Fruit fly (Drosophila melanogaster) whole organism, embryonic: ENCODE measurements around the gene RapGAP1.

Experiments used
- Adf1 ChIP-seq: fragments of 200-800 bp; sonication (Bioruptor generic); IDR thresholded peaks from 2 replicates; pipeline ENCODE4 v1.3.6; 2022; ENCODE audit warnings: missing biosample characterization, missing genetic modification characterization
- CG10267 ChIP-seq: fragments of 200-800 bp; sonication (Bioruptor generic); optimal IDR thresholded peaks from 2 replicates; lab custom pipeline; 2018; ENCODE audit warnings: missing biosample characterization, mild to moderate bottlenecking, missing genetic modification characterization, moderate library complexity
- CG12744 ChIP-seq: fragments of 200-800 bp; sonication (Bioruptor generic); optimal IDR thresholded peaks from 2 replicates; lab custom pipeline; 2016; ENCODE audit warnings: missing biosample characterization, missing genetic modification characterization
- CG16779 ChIP-seq: fragments of 200-800 bp; sonication (Bioruptor generic); IDR thresholded peaks from 2 replicates; pipeline ENCODE4 v1.3.6; 2022; ENCODE audit warnings: missing biosample characterization, missing genetic modification characterization
- CG17359 ChIP-seq: fragments of 200-800 bp; sonication (Bioruptor generic); optimal IDR thresholded peaks from 3 replicates; lab custom pipeline; 2018; ENCODE audit warnings: missing biosample characterization, mild to moderate bottlenecking, missing genetic modification characterization, moderate library complexity
- CG17568 ChIP-seq: fragments of 200-800 bp; sonication (Bioruptor generic); optimal IDR thresholded peaks from 2 replicates; lab custom pipeline; 2018; ENCODE audit warnings: missing biosample characterization, mild to moderate bottlenecking, missing genetic modification characterization, moderate library complexity
- CG3065 ChIP-seq: fragments of 200-800 bp; sonication (Bioruptor generic); optimal IDR thresholded peaks from 2 replicates; lab custom pipeline; 2016; ENCODE audit warnings: missing biosample characterization, missing genetic modification characterization
- CG32532 ChIP-seq: fragments of 200-800 bp; sonication (Bioruptor generic); IDR thresholded peaks from 2 replicates; pipeline ENCODE4 v1.3.6; 2022; ENCODE audit warnings: missing biosample characterization, missing genetic modification characterization
- CG3838 ChIP-seq: fragments of 200-800 bp; sonication (Bioruptor generic); optimal IDR thresholded peaks from 3 replicates; lab custom pipeline; 2016; ENCODE audit warnings: missing biosample characterization, missing genetic modification characterization
- CG4360 ChIP-seq: fragments of 200-800 bp; sonication (Bioruptor generic); IDR thresholded peaks from 2 replicates; pipeline ENCODE4 v1.3.6; 2022; ENCODE audit warnings: missing biosample characterization, missing genetic modification characterization
- CG4854 ChIP-seq: fragments of 200-800 bp; sonication (Bioruptor generic); optimal IDR thresholded peaks from 2 replicates; lab custom pipeline; 2016; ENCODE audit warnings: missing biosample characterization, missing genetic modification characterization, inconsistent platforms
- CG6254 ChIP-seq: fragments of 200-800 bp; sonication (Bioruptor generic); optimal IDR thresholded peaks from 3 replicates; lab custom pipeline; 2017; ENCODE audit warnings: mild to moderate bottlenecking, missing biosample characterization, missing genetic modification reagents, missing genetic modification characterization
- CG6689 ChIP-seq: fragments of 200-800 bp; sonication (Bioruptor generic); IDR thresholded peaks from 2 replicates; pipeline ENCODE4 v1.3.6; 2022; ENCODE audit warnings: missing biosample characterization, missing genetic modification characterization
- CG6765 ChIP-seq: fragments of 200-800 bp; sonication (Bioruptor generic); optimal IDR thresholded peaks from 3 replicates; lab custom pipeline; 2017; ENCODE audit warnings: missing biosample characterization, mild to moderate bottlenecking, missing genetic modification characterization
- CG7928 ChIP-seq: fragments of 200-800 bp; sonication (Bioruptor generic); optimal IDR thresholded peaks from 2 replicates; lab custom pipeline; 2017; ENCODE audit warnings: missing biosample characterization, mild to moderate bottlenecking, missing genetic modification characterization
- Chrac-16 ChIP-seq: fragments of 200-800 bp; sonication (Bioruptor generic); optimal IDR thresholded peaks from 3 replicates; lab custom pipeline; 2016; ENCODE audit warnings: missing biosample characterization, missing genetic modification characterization
- D ChIP-seq, 2 experiments: fragments of 200-800 bp in 1 of 2; fragments of >200 bp in 1 of 2; sonication (Bioruptor generic) in 1 of 2; optimal IDR thresholded peaks; 2 replicates in 1 of 2; 3 replicates in 1 of 2; lab custom pipeline; 2017; ENCODE audit warnings: mild to moderate bottlenecking in 1 of 2, missing biosample characterization in 1 of 2, missing genetic modification characterization in 1 of 2, missing genetic modification reagents in 1 of 2
- Doc3 ChIP-seq: fragments of 200-800 bp; sonication (Bioruptor generic); IDR thresholded peaks from 3 replicates; pipeline ENCODE4 v1.3.6; 2022; ENCODE audit warnings: missing biosample characterization, missing genetic modification characterization; ENCODE audit not compliant: partially characterized antibody
- Fer2 ChIP-seq: fragments of 200-800 bp; sonication (Bioruptor generic); optimal IDR thresholded peaks from 2 replicates; lab custom pipeline; 2018; ENCODE audit warnings: missing biosample characterization, mild to moderate bottlenecking, missing genetic modification characterization, moderate library complexity
- Med ChIP-seq: fragments of 200-800 bp; sonication (Bioruptor generic); peaks from one replicate; lab custom pipeline; 2016; ENCODE audit warnings: missing biosample characterization, missing genetic modification characterization, mild to moderate bottlenecking, inconsistent platforms, moderate library complexity
- NC2α ChIP-seq: fragments of 200-800 bp; sonication (Bioruptor generic); optimal IDR thresholded peaks from 2 replicates; lab custom pipeline; 2016; ENCODE audit warnings: missing biosample characterization, missing genetic modification characterization
- Xrp1 ChIP-seq: fragments of 200-800 bp; sonication (Bioruptor generic); IDR thresholded peaks from 2 replicates; pipeline ENCODE4 v1.3.6; 2022; ENCODE audit warnings: missing biosample characterization, missing genetic modification characterization
- ac ChIP-seq: fragments of 200-800 bp; sonication (Bioruptor generic); optimal IDR thresholded peaks from 3 replicates; lab custom pipeline; 2017; ENCODE audit warnings: missing biosample characterization, mild to moderate bottlenecking, missing genetic modification characterization
- az2 ChIP-seq: fragments of 200-800 bp; sonication (Bioruptor generic); optimal IDR thresholded peaks from 3 replicates; lab custom pipeline; 2016; ENCODE audit warnings: missing biosample characterization, missing genetic modification characterization
- bcd ChIP-seq: fragments of 200-800 bp; sonication (Bioruptor generic); optimal IDR thresholded peaks from 2 replicates; lab custom pipeline; 2017; ENCODE audit warnings: missing biosample characterization, mild to moderate bottlenecking, missing genetic modification characterization
- cad ChIP-seq: fragments of >200 bp; optimal IDR thresholded peaks from 2 replicates; lab custom pipeline; 2017; ENCODE audit warnings: missing biosample characterization, missing genetic modification characterization
- cg ChIP-seq: fragments of 200-800 bp; sonication (Bioruptor generic); optimal IDR thresholded peaks from 3 replicates; lab custom pipeline; 2019; ENCODE audit warnings: missing biosample characterization, mild to moderate bottlenecking, missing genetic modification characterization, moderate library complexity
- chinmo ChIP-seq: fragments of 200-800 bp; sonication (Bioruptor generic); IDR thresholded peaks from 4 replicates; pipeline ENCODE4 v1.3.6; 2022; ENCODE audit warnings: missing biosample characterization, missing genetic modification characterization; ENCODE audit not compliant: partially characterized antibody
- chm ChIP-seq: fragments of 200-800 bp; sonication (Bioruptor generic); IDR thresholded peaks from 2 replicates; pipeline ENCODE4 v1.3.6; 2022; ENCODE audit warnings: missing biosample characterization, missing genetic modification characterization
- dan ChIP-seq: fragments of 200-800 bp; sonication (Bioruptor generic); IDR thresholded peaks from 2 replicates; pipeline ENCODE4 v1.3.6; 2022; ENCODE audit warnings: missing biosample characterization, missing genetic modification characterization
- disco-r ChIP-seq: fragments of 200-800 bp; sonication (Bioruptor generic); optimal IDR thresholded peaks from 2 replicates; lab custom pipeline; 2016; ENCODE audit warnings: missing biosample characterization, missing genetic modification characterization
- dmrt99B ChIP-seq: fragments of 200-800 bp; sonication (Bioruptor generic); optimal IDR thresholded peaks from 2 replicates; lab custom pipeline; 2018; ENCODE audit warnings: missing biosample characterization, mild to moderate bottlenecking, missing genetic modification characterization, moderate library complexity
- gem ChIP-seq: fragments of 200-800 bp; sonication (Bioruptor generic); optimal IDR thresholded peaks from 2 replicates; lab custom pipeline; 2019; ENCODE audit warnings: missing biosample characterization, mild to moderate bottlenecking, missing genetic modification characterization, moderate library complexity
- gfzf ChIP-seq: fragments of 200-800 bp; sonication (Bioruptor generic); optimal IDR thresholded peaks from 2 replicates; lab custom pipeline; 2016; ENCODE audit warnings: missing biosample characterization, mild to moderate bottlenecking, missing genetic modification characterization, moderate library complexity
- hth ChIP-seq: fragments of >200 bp; optimal IDR thresholded peaks from 2 replicates; lab custom pipeline; 2017; ENCODE audit warnings: inconsistent platforms
- kah ChIP-seq: fragments of 200-800 bp; sonication (Bioruptor generic); optimal IDR thresholded peaks from 2 replicates; lab custom pipeline; 2018; ENCODE audit warnings: missing biosample characterization, mild to moderate bottlenecking, missing genetic modification characterization
- lmd ChIP-seq: fragments of 200-800 bp; sonication (Bioruptor generic); IDR thresholded peaks from 2 replicates; pipeline ENCODE4 v1.3.6; 2022; ENCODE audit warnings: missing biosample characterization, missing genetic modification characterization
- mirr ChIP-seq: fragments of 200-800 bp; sonication (Bioruptor generic); optimal IDR thresholded peaks from 3 replicates; lab custom pipeline; 2018; ENCODE audit warnings: missing biosample characterization, mild to moderate bottlenecking, missing genetic modification characterization
- nom ChIP-seq: fragments of 200-800 bp; sonication (Bioruptor generic); optimal IDR thresholded peaks from 2 replicates; lab custom pipeline; 2017; ENCODE audit warnings: missing biosample characterization, missing genetic modification characterization, mild to moderate bottlenecking, moderate library complexity, missing genetic modification reagents
- pros ChIP-seq: fragments of 200-800 bp; sonication (Bioruptor generic); optimal IDR thresholded peaks from 3 replicates; lab custom pipeline; 2019; ENCODE audit warnings: missing biosample characterization, mild to moderate bottlenecking, missing genetic modification characterization, moderate library complexity
- repo ChIP-seq: fragments of 200-800 bp; sonication (Bioruptor generic); optimal IDR thresholded peaks from 2 replicates; lab custom pipeline; 2016; ENCODE audit warnings: missing biosample characterization, missing genetic modification characterization
- run ChIP-seq: fragments of 200-800 bp; sonication (Bioruptor generic); optimal IDR thresholded peaks from 3 replicates; lab custom pipeline; 2018; ENCODE audit warnings: missing biosample characterization, mild to moderate bottlenecking, missing genetic modification characterization
- sc ChIP-seq, 3 experiments: fragments of >200 bp in 2 of 3; fragments of 200-800 bp in 1 of 3; sonication (Bioruptor generic) in 1 of 3; optimal IDR thresholded peaks; 2 replicates in 2 of 3; 3 replicates in 1 of 3; lab custom pipeline; 2017; ENCODE audit warnings: mild to moderate bottlenecking in 1 of 3, missing biosample characterization in 1 of 3, missing genetic modification characterization in 1 of 3, missing genetic modification reagents in 1 of 3
- sisA ChIP-seq: fragments of 200-800 bp; sonication (Bioruptor generic); IDR thresholded peaks from 2 replicates; pipeline ENCODE4 v1.3.6; 2022; ENCODE audit warnings: missing biosample characterization, missing genetic modification characterization
- tll ChIP-seq, 2 experiments: fragments of 200-800 bp in 1 of 2; fragments of >200 bp in 1 of 2; sonication (Bioruptor generic) in 1 of 2; optimal IDR thresholded peaks; 2 replicates each; lab custom pipeline; 2017 to 2019; ENCODE audit warnings: missing biosample characterization in 2 of 2, missing genetic modification characterization in 2 of 2, mild to moderate bottlenecking in 1 of 2, moderate library complexity in 1 of 2
- ttk ChIP-seq: fragments of 200-800 bp; sonication (Bioruptor generic); IDR thresholded peaks from 2 replicates; pipeline ENCODE4 v2.1.2; 2022; ENCODE audit warnings: missing biosample characterization, missing genetic modification characterization
- vvl ChIP-seq: fragments of 200-800 bp; sonication (Bioruptor generic); IDR thresholded peaks from 2 replicates; pipeline ENCODE4 v1.3.6; 2022; ENCODE audit warnings: missing biosample characterization, missing genetic modification characterization
- yki ChIP-seq: fragments of >200 bp; optimal IDR thresholded peaks from 3 replicates; lab custom pipeline; 2018

The RapGAP1 gene

DNA sequence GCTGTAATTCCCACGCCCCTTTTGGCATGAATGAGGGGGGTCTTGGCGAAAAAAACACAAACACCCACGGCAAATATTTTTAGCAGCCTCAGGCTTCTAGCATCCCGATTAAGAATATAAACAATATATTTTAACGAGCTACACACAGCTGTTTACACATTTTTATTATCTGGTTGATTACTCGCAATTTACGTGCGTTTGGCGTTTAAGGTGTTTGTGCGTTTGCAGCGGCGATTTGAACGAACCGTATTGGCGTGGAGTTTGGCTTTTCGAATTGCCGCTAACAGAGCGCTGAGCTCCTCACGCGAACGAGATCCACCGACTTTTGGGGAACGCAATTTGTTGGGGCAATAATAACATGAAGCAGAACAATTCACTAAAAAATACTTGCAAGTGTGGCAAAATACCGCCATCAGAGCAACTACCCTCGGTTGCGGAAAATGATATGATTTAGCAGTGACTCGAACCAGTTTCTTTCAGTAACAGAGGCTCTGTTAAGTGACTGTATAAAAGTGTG lies 82.7 kb downstream of the RapGAP1 start, which contains the start of gene Ziz (continued):
- TF ChIP-seq D (optimal IDR thresholded peaks at IDR 0.05; lab: Kevin White, UChicago), result no peak
- TF ChIP-seq D (GFP tag; optimal IDR thresholded peaks at IDR 0.05; lab: Kevin White, UChicago), result no peak
- TF ChIP-seq lmd, result peak; percentile 13; the same call in 1 of the 2 replicates
- TF ChIP-seq run (tag; lab: Kevin White, UChicago), result no peak
- no peak for TF ChIP-seq CG6765 (GFP tag; lab: Kevin White, UChicago)
- TF ChIP-seq dmrt99B, result peak; percentile 2
- no peak for TF ChIP-seq Chrac-16 (GFP tag; lab: Kevin White, UChicago)
- TF ChIP-seq ttk (GFP tag; lab: Robert Waterston, UW), result no peak
- no peak for TF ChIP-seq CG7928 (GFP tag; lab: Kevin White, UChicago)
- TF ChIP-seq disco-r (GFP tag; lab: Kevin White, UChicago), result peak; percentile 17
- TF ChIP-seq pros, result no peak
- no peak for TF ChIP-seq Xrp1
- no peak for TF ChIP-seq az2 (GFP tag; lab: Kevin White, UChicago)
- TF ChIP-seq dan (GFP tag; lab: Robert Waterston, UW), result no peak
- no peak for TF ChIP-seq NC2α (GFP tag; lab: Kevin White, UChicago)
- no peak for TF ChIP-seq sc (optimal IDR thresholded peaks at IDR 0.05; lab: Kevin White, UChicago)
- no peak for TF ChIP-seq sc (GFP tag; optimal IDR thresholded peaks at IDR 0.05; lab: Kevin White, UChicago)
- peak; percentile 76 for TF ChIP-seq CG10267 (tag; lab: Kevin White, UChicago)
- TF ChIP-seq cad (GFP tag; lab: Kevin White, UChicago), result peak; percentile 4
- peak; percentile 3 for TF ChIP-seq CG4854 (GFP tag; lab: Kevin White, UChicago)
- TF ChIP-seq CG17359 (tag; lab: Kevin White, UChicago), result no peak
- TF ChIP-seq ac (GFP tag; lab: Kevin White, UChicago), result peak; percentile 11
- peak; percentile 100 for TF ChIP-seq gfzf (GFP tag; lab: Kevin White, UChicago)
- TF ChIP-seq CG3838 (GFP tag; lab: Kevin White, UChicago), result peak; percentile 19
- peak; percentile 57 for TF ChIP-seq repo (GFP tag; lab: Kevin White, UChicago)
- TF ChIP-seq hth (lab: Kevin White, UChicago), result no peak
- TF ChIP-seq cg (GFP tag; lab: Kevin White, UChicago), result peak; percentile 38
- peak; percentile 41 for TF ChIP-seq CG12744 (GFP tag; lab: Kevin White, UChicago)
- TF ChIP-seq sisA, result no peak
- no peak for TF ChIP-seq Fer2
- 0 out of 2 replicates have a peak, but pooled peaks have one; percentile 12 for TF ChIP-seq CG6689
- TF ChIP-seq CG17568, result no peak

DNA sequence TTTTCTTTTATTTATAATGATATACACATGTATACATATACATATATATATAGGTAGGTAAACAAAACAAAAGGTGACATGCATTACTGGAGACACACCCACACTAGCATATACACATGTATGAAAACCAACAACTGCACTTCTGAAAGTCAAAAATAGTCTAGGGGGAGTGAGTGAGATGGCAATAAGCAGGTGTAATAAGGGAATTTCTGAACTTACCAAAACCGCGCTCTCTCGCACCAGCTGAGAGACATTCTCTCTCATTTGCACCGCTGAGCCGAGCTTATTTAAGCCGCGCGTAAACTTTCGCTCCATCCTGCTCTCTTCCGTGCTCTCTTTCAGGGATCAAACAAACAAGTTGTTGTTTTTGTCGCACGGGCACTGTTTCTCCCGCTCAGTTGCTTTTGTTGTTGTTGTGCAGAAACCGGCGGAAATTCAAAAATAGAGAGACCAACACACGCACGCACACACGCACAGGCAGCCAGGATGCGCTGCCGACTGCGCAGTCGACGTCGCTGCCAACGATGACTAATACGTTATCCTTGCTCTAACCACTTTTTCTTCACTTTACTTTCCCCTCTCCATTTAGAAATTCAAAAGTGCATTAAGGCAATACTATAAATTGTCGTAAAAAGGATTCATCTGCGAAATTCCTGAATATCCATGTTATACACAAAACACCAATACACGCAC lies 83.3 kb downstream of the RapGAP1 start:
- TF ChIP-seq yki (lab: Kevin White, UChicago), result peak; percentile 58
- peak; percentile 65 for TF ChIP-seq Adf1 (GFP tag; lab: Robert Waterston, UW)
- no peak for TF ChIP-seq CG3065 (GFP tag; lab: Kevin White, UChicago)
- TF ChIP-seq cg (GFP tag; lab: Kevin White, UChicago), result peak; percentile 51
- no peak for TF ChIP-seq bcd (GFP tag; lab: Kevin White, UChicago)
- TF ChIP-seq chinmo (GFP tag; lab: Robert Waterston, UW), result 0 out of 4 replicates have a peak, but pooled peaks have one; percentile 29
- TF ChIP-seq CG32532 (GFP tag; lab: Robert Waterston, UW), result 0 out of 2 replicates have a peak, but pooled peaks have one; percentile 4
- TF ChIP-seq sc (optimal IDR thresholded peaks at IDR 0.05; lab: Kevin White, UChicago), result no peak
- TF ChIP-seq sc (GFP tag; optimal IDR thresholded peaks at IDR 0.05; lab: Kevin White, UChicago), result peak; percentile 19
- no peak for TF ChIP-seq Doc3
- TF ChIP-seq CG4360 (GFP tag; lab: Robert Waterston, UW), result peak; percentile 91
- no peak for TF ChIP-seq CG16779 (GFP tag; lab: Robert Waterston, UW)
- TF ChIP-seq chm, result peak; percentile 46; the same call in 1 of the 2 replicates
- peak in 1 of 2 experiments; percentile 67 for TF ChIP-seq tll (GFP tag; optimal IDR thresholded peaks at IDR 0.05; lab: Kevin White, UChicago)
- peak; percentile 38 for TF ChIP-seq kah (GFP tag; lab: Kevin White, UChicago)
- no peak for TF ChIP-seq mirr (GFP tag; lab: Kevin White, UChicago)
- peak; percentile 46; the same call in 1 of the 2 replicates for TF ChIP-seq vvl (GFP tag; lab: Robert Waterston, UW)
- no peak for TF ChIP-seq gem (tag; lab: Kevin White, UChicago)
- TF ChIP-seq Med, result peak; percentile 30
- peak; percentile 9 for TF ChIP-seq CG6254 (GFP tag; lab: Kevin White, UChicago)
- peak; percentile 45 for TF ChIP-seq nom (GFP tag; lab: Kevin White, UChicago)
